Fruit fly (Drosophila melanogaster) whole organism, embryonic: ENCODE results near the gene CG9338.

ENCODE experiments used
- ATbp ChIP-seq: fragments of 200-800 bp; sonication (Bioruptor generic); optimal IDR thresholded peaks from 2 replicates; lab custom pipeline; 2017; ENCODE audit warnings: missing biosample characterization, mild to moderate bottlenecking, missing genetic modification characterization, missing genetic modification reagents
- Abd-B ChIP-seq: fragments of 200-800 bp; sonication (Bioruptor generic); optimal IDR thresholded peaks from 2 replicates; lab custom pipeline; 2018; ENCODE audit warnings: missing biosample characterization, mild to moderate bottlenecking, missing genetic modification characterization, moderate library complexity
- Bgb ChIP-seq: fragments of 200-800 bp; sonication (Bioruptor generic); IDR thresholded peaks from 2 replicates; pipeline ENCODE4 v1.3.6; 2022; ENCODE audit warnings: missing biosample characterization, missing genetic modification characterization; ENCODE audit not compliant: partially characterized antibody
- CG10543 ChIP-seq: fragments of 200-800 bp; sonication (Bioruptor generic); optimal IDR thresholded peaks from 3 replicates; lab custom pipeline; 2017; ENCODE audit warnings: missing biosample characterization, mild to moderate bottlenecking, missing genetic modification characterization, moderate library complexity
- CG11504 ChIP-seq: fragments of 200-800 bp; sonication (Bioruptor generic); optimal IDR thresholded peaks from 3 replicates; lab custom pipeline; 2019; ENCODE audit warnings: missing biosample characterization, mild to moderate bottlenecking, missing genetic modification characterization, moderate library complexity
- CG12104 ChIP-seq: fragments of 200-800 bp; sonication (Bioruptor generic); optimal IDR thresholded peaks from 3 replicates; lab custom pipeline; 2016; ENCODE audit warnings: missing biosample characterization, missing genetic modification characterization
- CG13287 ChIP-seq: fragments of 200-800 bp; sonication (Bioruptor generic); IDR thresholded peaks from 2 replicates; pipeline ENCODE4 v1.3.6; 2022; ENCODE audit warnings: missing biosample characterization, missing genetic modification characterization; ENCODE audit not compliant: partially characterized antibody
- CG14050 ChIP-seq: fragments of 200-800 bp; sonication (Bioruptor generic); IDR thresholded peaks from 3 replicates; pipeline ENCODE4 v1.3.6; 2022; ENCODE audit warnings: missing biosample characterization, missing genetic modification characterization
- CG17802 ChIP-seq: fragments of 200-800 bp; sonication (Bioruptor generic); optimal IDR thresholded peaks from 2 replicates; lab custom pipeline; 2018; ENCODE audit warnings: missing biosample characterization, mild to moderate bottlenecking, missing genetic modification characterization, moderate library complexity
- CG34376 ChIP-seq: fragments of 200-800 bp; sonication (Bioruptor generic); optimal IDR thresholded peaks from 2 replicates; lab custom pipeline; 2018; ENCODE audit warnings: missing biosample characterization, mild to moderate bottlenecking, missing genetic modification characterization
- CG3726 ChIP-seq: fragments of 200-800 bp; sonication (Bioruptor generic); IDR thresholded peaks from 3 replicates; pipeline ENCODE4, ENCODE4 v1.3.6; 2022; ENCODE audit warnings: missing biosample characterization, missing genetic modification characterization
- CG3995 ChIP-seq: fragments of 200-800 bp; sonication (Bioruptor generic); optimal IDR thresholded peaks from 3 replicates; lab custom pipeline; 2016; ENCODE audit warnings: missing biosample characterization, missing genetic modification characterization
- CG4617 ChIP-seq: fragments of 200-800 bp; sonication (Bioruptor generic); optimal IDR thresholded peaks from 3 replicates; lab custom pipeline; 2016; ENCODE audit warnings: missing biosample characterization, missing genetic modification characterization, borderline replicate concordance
- CG6813 ChIP-seq: fragments of 200-800 bp; sonication (Bioruptor generic); optimal IDR thresholded peaks from 2 replicates; lab custom pipeline; 2017; ENCODE audit warnings: missing biosample characterization, missing genetic modification characterization, mild to moderate bottlenecking, moderate library complexity, missing genetic modification reagents
- CG8281 ChIP-seq: fragments of 200-800 bp; sonication (Bioruptor generic); optimal IDR thresholded peaks from 2 replicates; lab custom pipeline; 2018; ENCODE audit warnings: missing biosample characterization, mild to moderate bottlenecking, missing genetic modification characterization, moderate library complexity
- CG9609 ChIP-seq: fragments of 200-800 bp; sonication (Bioruptor generic); optimal IDR thresholded peaks from 3 replicates; lab custom pipeline; 2016; ENCODE audit warnings: missing biosample characterization, missing genetic modification characterization
- CrebB ChIP-seq: fragments of 200-800 bp; sonication (Bioruptor generic); optimal IDR thresholded peaks from 3 replicates; lab custom pipeline; 2018; ENCODE audit warnings: missing biosample characterization, mild to moderate bottlenecking, missing genetic modification characterization
- HLH54F ChIP-seq: fragments of 200-800 bp; sonication (Bioruptor generic); optimal IDR thresholded peaks from 3 replicates; lab custom pipeline; 2016; ENCODE audit warnings: missing biosample characterization, missing genetic modification characterization
- HLHmδ ChIP-seq: fragments of 200-800 bp; sonication (Bioruptor generic); optimal IDR thresholded peaks from 2 replicates; lab custom pipeline; 2018; ENCODE audit warnings: missing biosample characterization, mild to moderate bottlenecking, missing genetic modification characterization, moderate library complexity
- Hand ChIP-seq: fragments of 200-800 bp; sonication (Bioruptor generic); optimal IDR thresholded peaks from 2 replicates; lab custom pipeline; 2017; ENCODE audit warnings: mild to moderate bottlenecking, missing biosample characterization, missing genetic modification reagents, missing genetic modification characterization
- Hr78 ChIP-seq, 2 experiments: fragments of 200-800 bp in 1 of 2; fragments of >200 bp in 1 of 2; sonication (Bioruptor generic) in 1 of 2; optimal IDR thresholded peaks; 2 replicates each; lab custom pipeline; 2017 to 2019; ENCODE audit warnings: missing biosample characterization in 2 of 2, missing genetic modification characterization in 2 of 2, mild to moderate bottlenecking in 1 of 2, moderate library complexity in 1 of 2
- Lhr ChIP-seq: fragments of 200-800 bp; sonication (Bioruptor generic); optimal IDR thresholded peaks from 3 replicates; lab custom pipeline; 2017; ENCODE audit warnings: mild to moderate bottlenecking, missing biosample characterization, missing genetic modification reagents, missing genetic modification characterization
- Max ChIP-seq: fragments of 200-800 bp; sonication (Bioruptor generic); optimal IDR thresholded peaks from 2 replicates; lab custom pipeline; 2016; ENCODE audit warnings: missing biosample characterization, mild to moderate bottlenecking, missing genetic modification characterization
- Med ChIP-seq: fragments of 200-800 bp; sonication (Bioruptor generic); peaks from one replicate; lab custom pipeline; 2016; ENCODE audit warnings: missing biosample characterization, missing genetic modification characterization, mild to moderate bottlenecking, inconsistent platforms, moderate library complexity
- Pdp1 ChIP-seq, 2 experiments: fragments of 200-800 bp; sonication (Bioruptor generic); optimal IDR thresholded peaks; 3 replicates each; lab custom pipeline; 2016; ENCODE audit warnings: missing biosample characterization in 2 of 2, missing genetic modification characterization in 2 of 2, mild to moderate bottlenecking in 1 of 2, moderate library complexity in 1 of 2
- Ravus ChIP-seq: fragments of 200-800 bp; sonication (Bioruptor generic); IDR thresholded peaks from 2 replicates; pipeline ENCODE4 v1.3.6; 2022; ENCODE audit warnings: missing biosample characterization, missing genetic modification characterization
- Scr ChIP-seq: fragments of 200-800 bp; sonication (Bioruptor generic); IDR thresholded peaks from 2 replicates; pipeline ENCODE4 v1.3.6; 2022; ENCODE audit warnings: missing biosample characterization, missing genetic modification characterization; ENCODE audit not compliant: partially characterized antibody
- abd-A ChIP-seq: fragments of 200-800 bp; sonication (Bioruptor generic); optimal IDR thresholded peaks from 3 replicates; lab custom pipeline; 2019; ENCODE audit warnings: missing biosample characterization, mild to moderate bottlenecking, missing genetic modification characterization, moderate library complexity
- bbx ChIP-seq: fragments of 200-800 bp; sonication (Bioruptor generic); IDR thresholded peaks from 2 replicates; pipeline ENCODE4 v1.3.6; 2022; ENCODE audit warnings: missing biosample characterization, missing genetic modification characterization; ENCODE audit not compliant: partially characterized antibody
- cg ChIP-seq: fragments of 200-800 bp; sonication (Bioruptor generic); optimal IDR thresholded peaks from 3 replicates; lab custom pipeline; 2019; ENCODE audit warnings: missing biosample characterization, mild to moderate bottlenecking, missing genetic modification characterization, moderate library complexity
- ci ChIP-seq: fragments of 200-800 bp; sonication (Bioruptor generic); IDR thresholded peaks from 3 replicates; pipeline ENCODE4 v1.3.6; 2022; ENCODE audit warnings: missing biosample characterization, missing genetic modification characterization
- ftz-f1 ChIP-seq: fragments of 200-800 bp; sonication (Bioruptor generic); optimal IDR thresholded peaks from 2 replicates; lab custom pipeline; 2016; ENCODE audit warnings: missing biosample characterization, missing genetic modification characterization
- grn ChIP-seq: fragments of 200-800 bp; sonication (Bioruptor generic); optimal IDR thresholded peaks from 3 replicates; lab custom pipeline; 2017; ENCODE audit warnings: missing biosample characterization, missing genetic modification characterization
- hth ChIP-seq: fragments of >200 bp; optimal IDR thresholded peaks from 2 replicates; lab custom pipeline; 2017; ENCODE audit warnings: inconsistent platforms
- insv ChIP-seq, 2 experiments: fragments of 200-800 bp; sonication (Bioruptor generic); optimal IDR thresholded peaks; 3 replicates each; lab custom pipeline; 2016 to 2018; ENCODE audit warnings: missing biosample characterization in 2 of 2, missing genetic modification characterization in 2 of 2
- nau ChIP-seq: fragments of 200-800 bp; sonication (Bioruptor generic); optimal IDR thresholded peaks from 3 replicates; lab custom pipeline; 2017; ENCODE audit warnings: missing biosample characterization, mild to moderate bottlenecking, missing genetic modification characterization, missing genetic modification reagents
- otp ChIP-seq: fragments of 200-800 bp; sonication (Bioruptor generic); IDR thresholded peaks from 3 replicates; pipeline ENCODE4, ENCODE4 v1.3.6; 2022; ENCODE audit warnings: missing biosample characterization, missing genetic modification characterization
- phol ChIP-seq: fragments of 200-800 bp; sonication (Bioruptor generic); optimal IDR thresholded peaks from 3 replicates; lab custom pipeline; 2018; ENCODE audit warnings: missing biosample characterization, mild to moderate bottlenecking, missing genetic modification characterization, moderate library complexity
- pros ChIP-seq: fragments of 200-800 bp; sonication (Bioruptor generic); optimal IDR thresholded peaks from 3 replicates; lab custom pipeline; 2019; ENCODE audit warnings: missing biosample characterization, mild to moderate bottlenecking, missing genetic modification characterization, moderate library complexity
- psq ChIP-seq: fragments of 200-800 bp; sonication (Bioruptor generic); optimal IDR thresholded peaks from 2 replicates; lab custom pipeline; 2017; ENCODE audit warnings: missing biosample characterization, missing genetic modification characterization
- sens ChIP-seq: fragments of 200-800 bp; sonication (Bioruptor generic); peaks from one replicate; lab custom pipeline; 2016; ENCODE audit warnings: missing biosample characterization, missing genetic modification characterization
- sob ChIP-seq: fragments of 200-800 bp; sonication (Bioruptor generic); IDR thresholded peaks from 2 replicates; pipeline ENCODE4 v1.3.6; 2022; ENCODE audit warnings: missing biosample characterization, missing genetic modification characterization
- sug ChIP-seq: fragments of 200-800 bp; optimal IDR thresholded peaks from 2 replicates; lab custom pipeline; 2019; ENCODE audit warnings: missing biosample characterization, mild to moderate bottlenecking, missing genetic modification characterization, moderate library complexity
- tna ChIP-seq: fragments of 200-800 bp; sonication (Bioruptor generic); IDR thresholded peaks from 2 replicates; pipeline ENCODE4 v1.3.6; 2022; ENCODE audit warnings: missing biosample characterization, missing genetic modification characterization; ENCODE audit not compliant: partially characterized antibody
- unc-4 ChIP-seq: fragments of 200-800 bp; sonication (Bioruptor generic); IDR thresholded peaks from 2 replicates; pipeline ENCODE4 v1.3.6; 2022; ENCODE audit warnings: missing biosample characterization, missing genetic modification characterization; ENCODE audit not compliant: partially characterized antibody
- wdn ChIP-seq: fragments of 200-800 bp; sonication (Bioruptor generic); IDR thresholded peaks from 2 replicates; pipeline ENCODE4 v1.3.6; 2022; ENCODE audit warnings: missing biosample characterization, missing genetic modification characterization
- zfh2 ChIP-seq: fragments of 200-800 bp; sonication (Bioruptor generic); optimal IDR thresholded peaks from 2 replicates; lab custom pipeline; 2016; ENCODE audit warnings: missing biosample characterization, missing genetic modification characterization

Gene CG9338

dm6 chr2L:20822025-20822371 is 43.0 kb upstream of the CG9338 start (continued):
- TF ChIP-seq CG12104 (GFP tag; lab: Kevin White, UChicago), result no peak
- TF ChIP-seq ci (GFP tag; lab: Robert Waterston, UW), result no peak; the same call in 2 of the 3 replicates
- TF ChIP-seq CG17802 (tag; lab: Kevin White, UChicago), result no peak
- TF ChIP-seq ftz-f1 (GFP tag; lab: Kevin White, UChicago), result peak; percentile 6
- no peak for TF ChIP-seq sob (GFP tag; lab: Robert Waterston, UW)
- no peak for TF ChIP-seq CG8281 (tag; lab: Kevin White, UChicago)
- no peak for TF ChIP-seq Max
- TF ChIP-seq Bgb (GFP tag; lab: Robert Waterston, UW), result 0 out of 2 replicates have a peak, but pooled peaks have one; percentile 20
- TF ChIP-seq CG11504 (tag; lab: Kevin White, UChicago), result peak; percentile 88
- no peak for TF ChIP-seq insv (GFP tag; optimal IDR thresholded peaks at IDR 0.05; lab: Kevin White, UChicago)
- TF ChIP-seq wdn (GFP tag; lab: Robert Waterston, UW), result no peak
- TF ChIP-seq hth (lab: Kevin White, UChicago), result no peak
- TF ChIP-seq phol (tag; lab: Kevin White, UChicago), result peak; percentile 10
- peak in 1 of 2 experiments; percentile 56 for TF ChIP-seq Hr78 (GFP tag; optimal IDR thresholded peaks at IDR 0.05; lab: Kevin White, UChicago)

- TF ChIP-seq otp (GFP tag; lab: Robert Waterston, UW) (0 out of 3 replicates have a peak, but pooled peaks have one; percentile 30), HLH54F (GFP tag; lab: Kevin White, UChicago) (no peak), sug (peak; percentile 14), CG14050 (GFP tag; lab: Robert Waterston, UW) (no peak), CG6813 (GFP tag; lab: Kevin White, UChicago) (peak; percentile 38), wdn (GFP tag; lab: Robert Waterston, UW) (no peak), CG4617 (GFP tag; lab: Kevin White, UChicago) (no peak), grn (peak; percentile 54), abd-A (tag; lab: Kevin White, UChicago) (peak; percentile 92), zfh2 (GFP tag; lab: Kevin White, UChicago) (no peak), pros (GFP tag; lab: Kevin White, UChicago) (peak; percentile 96), CG34376 (no peak), nau (peak; percentile 24), unc-4 (GFP tag; lab: Robert Waterston, UW) (peak; percentile 38), Hand (GFP tag; lab: Kevin White, UChicago) (no peak), Pdp1 (GFP tag; optimal IDR thresholded peaks at IDR 0.05; lab: Kevin White, UChicago) (peak in 1 of 2 experiments; percentile 99), bbx (GFP tag; lab: Robert Waterston, UW) (peak; percentile 75; the same call in 1 of the 2 replicates), CrebB (tag; lab: Kevin White, UChicago) (no peak), Ravus (GFP tag; lab: Robert Waterston, UW) (no peak), HLHmδ (peak; percentile 61), CG3726 (GFP tag; lab: Robert Waterston, UW) (no peak), CG10543 (GFP tag; lab: Kevin White, UChicago) (peak; percentile 66), sens (GFP tag; lab: Kevin White, UChicago) (peak; percentile 27), CG9609 (GFP tag; lab: Kevin White, UChicago) (no peak), CG3995 (GFP tag; lab: Kevin White, UChicago) (no peak), cg (GFP tag; lab: Kevin White, UChicago) (peak; percentile 38), CG13287 (peak; percentile 33; the same call in 1 of the 2 replicates), ATbp (GFP tag; lab: Kevin White, UChicago) (no peak), Lhr (GFP tag; lab: Kevin White, UChicago) (peak; percentile 68), tna (GFP tag; lab: Robert Waterston, UW) (peak; percentile 46; the same call in 1 of the 2 replicates), Abd-B (no peak), Med (GFP tag; lab: Kevin White, UChicago) (peak; percentile 90), Scr (GFP tag; lab: Robert Waterston, UW) (peak; percentile 43), psq (GFP tag; lab: Kevin White, UChicago) (peak; percentile 45)
These were observed 42.4 kb upstream of the CG9338 start, which contains the start of gene CG9331 for dm6 chr2L:20822489-20823195. Gene CG9331, plus strand, starts transcription at chr2L:20822828.
